Worm (Caenorhabditis elegans) whole organism, mixed stage, embryonic: ENCODE data around the gene F36H12.3.

Source experiments
- ces-1 ChIP-seq: fragments of 150-350 bp; optimal IDR thresholded peaks from 2 replicates; lab custom pipeline; 2014; ENCODE audit warnings: missing biosample characterization, missing genetic modification reagents, missing genetic modification characterization
- elt-1 ChIP-seq: sonication (generic microtip); optimal IDR thresholded peaks from 2 replicates; lab custom pipeline; 2017; ENCODE audit warnings: missing genetic modification characterization, mild to moderate bottlenecking, missing compliant biosample characterization, antibody characterized with exemption, moderate library complexity, borderline replicate concordance; ENCODE audit not compliant: insufficient read depth
- lin-32 ChIP-seq: fragments of 200-800 bp; sonication (Bioruptor generic); optimal IDR thresholded peaks from 2 replicates; lab custom pipeline; 2018; ENCODE audit warnings: mild to moderate bottlenecking, missing genetic modification characterization, missing compliant biosample characterization
- lsy-2 ChIP-seq: fragments of 150-350 bp; optimal IDR thresholded peaks from 2 replicates; lab custom pipeline; 2014; ENCODE audit warnings: missing biosample characterization, missing genetic modification characterization
- nhr-12 ChIP-seq: fragments of 150-350 bp; optimal IDR thresholded peaks from 2 replicates; lab custom pipeline; 2014; ENCODE audit warnings: missing biosample characterization, missing genetic modification characterization
- nhr-237 ChIP-seq: fragments of 150-350 bp; optimal IDR thresholded peaks from 2 replicates; lab custom pipeline; 2014; ENCODE audit warnings: missing biosample characterization, missing genetic modification characterization
- nhr-28 ChIP-seq: fragments of 150-350 bp; optimal IDR thresholded peaks from 2 replicates; lab custom pipeline; 2014; ENCODE audit warnings: missing biosample characterization, missing genetic modification characterization
- nhr-76 ChIP-seq: sonication (generic microtip); optimal IDR thresholded peaks from 2 replicates; lab custom pipeline; 2017; ENCODE audit warnings: missing biosample characterization, missing genetic modification characterization
- pha-4 ChIP-seq: fragments of 150-350 bp; optimal IDR thresholded peaks from 2 replicates; lab custom pipeline; 2018; ENCODE audit warnings: missing biosample characterization, missing genetic modification reagents, missing genetic modification characterization
- snpc-4 ChIP-seq: fragments of 150-350 bp; optimal IDR thresholded peaks from 2 replicates; lab custom pipeline; 2014; ENCODE audit warnings: missing biosample characterization, missing genetic modification characterization

DNA sequence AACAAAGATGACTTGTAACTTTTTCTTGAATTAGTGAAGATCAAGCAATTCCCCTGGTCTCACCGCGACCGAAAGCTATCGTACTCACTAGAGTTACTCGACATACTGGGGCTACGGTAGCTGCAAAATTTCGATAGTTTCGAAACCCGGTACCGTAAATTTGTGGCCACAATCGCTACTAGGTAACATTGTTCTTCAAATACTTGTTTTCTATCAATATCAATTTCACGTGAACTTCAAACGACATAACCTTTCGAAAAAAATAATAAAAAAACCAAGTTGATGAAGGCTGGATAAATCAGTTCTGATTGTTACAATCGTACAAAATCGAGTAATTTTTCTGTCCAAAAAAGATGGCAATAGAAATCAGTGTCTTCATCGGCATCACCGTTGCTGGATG is at the start of gene F36H12.3:
- no peak for TF ChIP-seq elt-1 (tag; lab: Kevin White, UChicago)
- TF ChIP-seq nhr-76, result no peak
- no peak for TF ChIP-seq snpc-4 (tag; lab: Kevin White, UChicago)
- TF ChIP-seq nhr-28 (tag; lab: Kevin White, UChicago), result no peak
- TF ChIP-seq ces-1 (GFP tag; lab: Kevin White, UChicago), result no peak
- TF ChIP-seq lsy-2 (tag; lab: Kevin White, UChicago), result no peak
- no peak for TF ChIP-seq lin-32 (GFP tag; lab: Kevin White, UChicago)
- no peak for TF ChIP-seq nhr-12 (tag; lab: Kevin White, UChicago)
- TF ChIP-seq pha-4 (tag; lab: Kevin White, UChicago), result no peak
- no peak for TF ChIP-seq nhr-237 (tag; lab: Kevin White, UChicago)
